Fruit fly (Drosophila melanogaster) whole organism, wandering third instar larva: ENCODE data around the gene robo3.

Experiments
- N ChIP-seq: fragments of >200 bp; optimal IDR thresholded peaks from 2 replicates; lab custom pipeline; 2018; ENCODE audit warnings: missing biosample characterization, missing external identifiers, missing genetic modification characterization
- dmrt93B ChIP-seq: fragments of 200-800 bp; sonication (Bioruptor generic); optimal IDR thresholded peaks from 2 replicates; lab custom pipeline; 2018; ENCODE audit warnings: missing biosample characterization, mild to moderate bottlenecking, missing genetic modification characterization
- dsf ChIP-seq: sonication (Bioruptor generic); optimal IDR thresholded peaks from 2 replicates; lab custom pipeline; 2016; ENCODE audit warnings: missing biosample characterization, missing genetic modification characterization, borderline replicate concordance
- pan ChIP-seq: fragments of >200 bp; optimal IDR thresholded peaks from 2 replicates; lab custom pipeline; 2017
- psq ChIP-seq: fragments of 200-800 bp; sonication (Bioruptor generic); optimal IDR thresholded peaks from 3 replicates; lab custom pipeline; 2017; ENCODE audit warnings: missing biosample characterization, mild to moderate bottlenecking, missing genetic modification characterization, moderate library complexity
- sage ChIP-seq: fragments of 200-800 bp; sonication (Bioruptor generic); optimal IDR thresholded peaks from 2 replicates; lab custom pipeline; 2016; ENCODE audit warnings: missing biosample characterization, mild to moderate bottlenecking, missing genetic modification characterization
- usp ChIP-seq: fragments of >200 bp; optimal IDR thresholded peaks from 2 replicates; lab custom pipeline; 2017; ENCODE audit warnings: missing biosample characterization, missing genetic modification characterization

DNA sequence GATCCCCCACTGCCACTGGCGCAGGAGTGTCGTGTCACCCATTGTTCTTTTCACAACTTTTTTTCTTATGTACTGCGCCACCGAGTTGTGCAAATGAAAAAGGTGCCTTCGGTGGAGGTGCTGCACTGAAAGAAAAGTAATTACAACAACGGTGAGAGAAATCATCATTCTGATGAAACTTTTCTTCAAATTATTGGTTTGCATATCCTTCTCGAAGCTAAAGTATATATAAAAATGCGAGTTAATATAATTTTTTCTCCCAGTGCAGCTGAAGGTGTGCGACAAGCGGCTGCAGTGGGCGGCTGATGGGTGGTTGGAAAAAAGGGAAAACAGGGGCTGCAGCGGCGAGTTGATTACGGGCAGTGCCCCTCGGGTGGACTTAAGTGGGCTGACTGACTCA, 56.1 kb downstream of the robo3 start:
- no peak for TF ChIP-seq N (GFP tag; lab: Kevin White, UChicago)
- no peak for TF ChIP-seq pan (lab: Kevin White, UChicago)
- TF ChIP-seq dsf (GFP tag; lab: Kevin White, UChicago): no peak
- peak; percentile 28 for TF ChIP-seq psq (GFP tag; lab: Kevin White, UChicago)
- TF ChIP-seq usp (GFP tag; lab: Kevin White, UChicago): no peak
- TF ChIP-seq dmrt93B (GFP tag; lab: Kevin White, UChicago): no peak
- no peak for TF ChIP-seq sage (GFP tag; lab: Kevin White, UChicago)
